Fruit fly (Drosophila melanogaster): ENCODE data around the gene Nepl17.

The Nepl17 gene

DNA sequence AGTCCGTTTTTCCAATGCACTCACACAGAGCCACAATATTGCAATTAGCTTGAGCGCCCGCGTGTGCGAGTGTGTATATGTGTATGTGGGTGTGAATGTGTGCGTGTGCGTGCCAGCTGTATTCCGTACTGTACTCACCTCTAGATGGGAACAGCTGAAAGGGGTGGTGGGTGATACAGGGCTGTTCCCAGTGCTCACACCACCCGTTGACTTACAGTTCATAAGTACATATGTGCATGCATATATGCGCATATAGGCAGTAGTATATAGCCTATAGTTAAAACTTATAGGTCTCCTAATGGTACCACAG, 16.7 kb downstream of the Nepl17 start (continued):
- TF ChIP-seq stc (GFP tag; IDR thresholded peaks at IDR 0.05) (peak; percentile 23; the same call in 1 of the 2 replicates), ash1 (GFP tag; optimal IDR thresholded peaks at IDR 0.05) (no peak), CG30431 (GFP tag; optimal IDR thresholded peaks at IDR 0.05) (no peak), Dek (tag; optimal IDR thresholded peaks at IDR 0.05) (no peak), CG14050 (GFP tag; IDR thresholded peaks at IDR 0.05) (no peak), Mad (GFP tag; optimal IDR thresholded peaks at IDR 0.05) (no peak), CG33213 (GFP tag; optimal IDR thresholded peaks at IDR 0.05) (no peak), CkIIα-i1 (GFP tag; IDR thresholded peaks at IDR 0.05) (no peak), CG11247 (GFP tag; IDR thresholded peaks at IDR 0.05) (no peak), lilli (GFP tag; optimal IDR thresholded peaks at IDR 0.05) (no peak), Drgx (GFP tag; IDR thresholded peaks at IDR 0.05) (0 out of 2 replicates have a peak, but pooled peaks have one; percentile 17), CG8290 (GFP tag; optimal IDR thresholded peaks at IDR 0.05) (no peak), CG8290 (tag; optimal IDR thresholded peaks at IDR 0.05) (peak in 1 of 2 experiments; percentile 41), CG13123 (GFP tag; optimal IDR thresholded peaks at IDR 0.05) (no peak), Adf1 (GFP tag; IDR thresholded peaks at IDR 0.05) (peak; percentile 17), crol (GFP tag; IDR thresholded peaks at IDR 0.05) (peak; percentile 54; the same call in 1 of the 2 replicates), hth (optimal IDR thresholded peaks at IDR 0.05) (no peak), NFAT (GFP tag; IDR thresholded peaks at IDR 0.05) (peak; percentile 7; the same call in 1 of the 2 replicates), seq (GFP tag; IDR thresholded peaks at IDR 0.05) (no peak), CG15601 (tag; optimal IDR thresholded peaks at IDR 0.05) (no peak), sd (tag; optimal IDR thresholded peaks at IDR 0.05) (no peak), CTCF (GFP tag; optimal IDR thresholded peaks at IDR 0.05) (no peak), ci (GFP tag; IDR thresholded peaks at IDR 0.05) (no peak), CG10366 (GFP tag; IDR thresholded peaks at IDR 0.05) (no peak), Hr78 (GFP tag; optimal IDR thresholded peaks at IDR 0.05) (no peak), CG5180 (GFP tag; optimal IDR thresholded peaks at IDR 0.05) (peak; percentile 30), Elba2 (GFP tag; optimal IDR thresholded peaks at IDR 0.05) (no peak), CG34224 (GFP tag; IDR thresholded peaks at IDR 0.05; ENCODE audit: partially characterized antibody) (peak; percentile 18; the same call in 1 of the 3 replicates), CG13775 (GFP tag; optimal IDR thresholded peaks at IDR 0.05) (no peak), CG1832 (GFP tag; optimal IDR thresholded peaks at IDR 0.05) (no peak), lmd (GFP tag; IDR thresholded peaks at IDR 0.05) (no peak), CG34422 (GFP tag; IDR thresholded peaks at IDR 0.05) (peak; percentile 33; the same call in 1 of the 3 replicates), Scr (GFP tag; IDR thresholded peaks at IDR 0.05; ENCODE audit: partially characterized antibody) (no peak), dmrt99B (tag; optimal IDR thresholded peaks at IDR 0.05) (no peak), Max (GFP tag; optimal IDR thresholded peaks at IDR 0.05) (no peak), B-H1 (GFP tag; IDR thresholded peaks at IDR 0.05) (no peak), CHES-1-like (GFP tag; optimal IDR thresholded peaks at IDR 0.05) (no peak), Hr39 (optimal IDR thresholded peaks at IDR 0.05) (no peak), CG17361 (GFP tag; IDR thresholded peaks at IDR 0.05) (no peak), MBD-R2 (GFP tag; IDR thresholded peaks at IDR 0.05) (peak; percentile 27; the same call in 1 of the 2 replicates), kay (GFP tag; optimal IDR thresholded peaks at IDR 0.05) (no peak), Ssrp (tag; optimal IDR thresholded peaks at IDR 0.05) (no peak), Six4 (GFP tag; optimal IDR thresholded peaks at IDR 0.05) (no peak), CG7928 (GFP tag; optimal IDR thresholded peaks at IDR 0.05) (no peak), chinmo (GFP tag; IDR thresholded peaks at IDR 0.05; ENCODE audit: partially characterized antibody) (no peak; the same call in 2 of the 4 replicates), CG42726 (GFP tag; IDR thresholded peaks at IDR 0.05; ENCODE audit: partially characterized antibody) (no peak), CG4360 (GFP tag; IDR thresholded peaks at IDR 0.05) (peak; percentile 5; the same call in 1 of the 2 replicates), corto (GFP tag; optimal IDR thresholded peaks at IDR 0.05) (no peak), Xrp1 (GFP tag; IDR thresholded peaks at IDR 0.05) (no peak), CG15514 (GFP tag; optimal IDR thresholded peaks at IDR 0.05) (no peak), sna (GFP tag; IDR thresholded peaks at IDR 0.05; ENCODE audit: partially characterized antibody) (no peak), NK7.1 (GFP tag; optimal IDR thresholded peaks at IDR 0.05) (no peak), nau (GFP tag; optimal IDR thresholded peaks at IDR 0.05) (no peak)
